Worm (Caenorhabditis elegans) whole organism, L1 larva: ENCODE measurements around the gene odd-2.

Experiments used
- C34B4.2 ChIP-seq: sonication (generic microtip); optimal IDR thresholded peaks from 2 replicates; lab custom pipeline; 2017; ENCODE audit warnings: mild to moderate bottlenecking, missing genetic modification characterization, missing compliant biosample characterization
- aha-1 ChIP-seq: fragments of 150-350 bp; optimal IDR thresholded peaks from 2 replicates; lab custom pipeline; 2014; ENCODE audit warnings: missing biosample characterization, missing genetic modification characterization
- alr-1 ChIP-seq: fragments of 200-800 bp; sonication (Bioruptor generic); optimal IDR thresholded peaks from 2 replicates; lab custom pipeline; 2018; ENCODE audit warnings: borderline replicate concordance, mild to moderate bottlenecking, missing genetic modification characterization, missing compliant biosample characterization
- ama-1 ChIP-seq: fragments of 150-350 bp; optimal IDR thresholded peaks from 2 replicates; lab custom pipeline; 2014
- blmp-1 ChIP-seq: fragments of 150-350 bp; optimal IDR thresholded peaks from 2 replicates; lab custom pipeline; 2014; ENCODE audit warnings: missing biosample characterization, missing genetic modification characterization
- ces-1 ChIP-seq: fragments of 150-350 bp; optimal IDR thresholded peaks from 2 replicates; lab custom pipeline; 2014; ENCODE audit warnings: missing biosample characterization, missing genetic modification reagents, missing genetic modification characterization
- dpl-1 ChIP-seq, 3 experiments: fragments of 150-350 bp in 2 of 3; sonication (generic microtip) in 1 of 3; optimal IDR thresholded peaks; 2 replicates each; lab custom pipeline; 2014 to 2017; ENCODE audit warnings: missing biosample characterization in 3 of 3, missing genetic modification characterization in 3 of 3, missing genetic modification reagents in 3 of 3
- dsc-1 ChIP-seq: sonication (generic microtip); optimal IDR thresholded peaks from 2 replicates; lab custom pipeline; 2016; ENCODE audit warnings: mild to moderate bottlenecking, missing genetic modification characterization, missing compliant biosample characterization
- efl-3 ChIP-seq: fragments of 200-800 bp; sonication (Bioruptor generic); optimal IDR thresholded peaks from 2 replicates; lab custom pipeline; 2018; ENCODE audit warnings: mild to moderate bottlenecking, missing genetic modification characterization, missing compliant biosample characterization
- egl-13 ChIP-seq: sonication (generic microtip); optimal IDR thresholded peaks from 2 replicates; lab custom pipeline; 2016; ENCODE audit warnings: missing genotype, missing genetic modification reagents, missing genetic modification characterization, missing compliant biosample characterization
- egl-27 ChIP-seq, 2 experiments: fragments of 150-350 bp in 1 of 2; sonication (generic microtip); optimal IDR thresholded peaks; 3 replicates each; lab custom pipeline; 2017 to 2018; ENCODE audit warnings: missing biosample characterization in 2 of 2, missing genetic modification characterization in 2 of 2, missing genetic modification reagents in 2 of 2
- elt-3 ChIP-seq, 6 experiments: fragments of 150-350 bp in 1 of 6; sonication (generic microtip); optimal IDR thresholded peaks; 2 replicates each; lab custom pipeline; 2017 to 2018; ENCODE audit warnings: missing biosample characterization in 6 of 6, missing genetic modification characterization in 6 of 6, inconsistent platforms in 1 of 6
- ets-5 ChIP-seq: fragments of 200-800 bp; sonication (Bioruptor generic); IDR thresholded peaks from 2 replicates; pipeline ENCODE4 v1.3.6; 2022; ENCODE audit warnings: missing genetic modification characterization, missing compliant biosample characterization
- fkh-10 ChIP-seq: sonication (generic microtip); optimal IDR thresholded peaks from 2 replicates; lab custom pipeline; 2017; ENCODE audit warnings: missing biosample characterization, missing genetic modification reagents, missing genetic modification characterization
- fos-1 ChIP-seq: fragments of 150-350 bp; optimal IDR thresholded peaks from 2 replicates; lab custom pipeline; 2014; ENCODE audit warnings: missing biosample characterization, missing genetic modification characterization
- grh-1 ChIP-seq: fragments of 200-800 bp; sonication (Bioruptor generic); IDR thresholded peaks from 2 replicates; pipeline ENCODE4 v1.3.6; 2022; ENCODE audit warnings: missing genetic modification reagents, missing genetic modification characterization, missing compliant biosample characterization
- hlh-4 ChIP-seq: sonication (generic microtip); optimal IDR thresholded peaks from 2 replicates; lab custom pipeline; 2016; ENCODE audit warnings: mild to moderate bottlenecking, missing genetic modification characterization, missing compliant biosample characterization
- hpl-2 ChIP-seq: fragments of 150-350 bp; optimal IDR thresholded peaks from 2 replicates; lab custom pipeline; 2014; ENCODE audit warnings: missing biosample characterization, missing genetic modification reagents, missing genetic modification characterization
- irx-1 ChIP-seq: sonication (generic microtip); optimal IDR thresholded peaks from 2 replicates; lab custom pipeline; 2016; ENCODE audit warnings: missing genetic modification characterization, missing compliant biosample characterization
- jun-1 ChIP-seq: fragments of 150-350 bp; optimal IDR thresholded peaks from 2 replicates; lab custom pipeline; 2014; ENCODE audit warnings: missing biosample characterization, missing genetic modification reagents, missing genetic modification characterization
- lin-14 ChIP-seq: fragments of 200-800 bp; sonication (Bioruptor generic); optimal IDR thresholded peaks from 2 replicates; lab custom pipeline; 2018; ENCODE audit warnings: mild to moderate bottlenecking, missing genetic modification characterization, moderate library complexity, missing compliant biosample characterization
- lin-15B ChIP-seq: fragments of 150-350 bp; sonication (generic microtip); optimal IDR thresholded peaks from 3 replicates; lab custom pipeline; 2014; ENCODE audit warnings: missing biosample characterization, missing genetic modification characterization
- lin-35 ChIP-seq, 2 experiments: fragments of 150-350 bp; optimal IDR thresholded peaks; 2 replicates each; lab custom pipeline; 2014; ENCODE audit warnings: missing biosample characterization in 2 of 2, missing genetic modification characterization in 2 of 2, missing genetic modification reagents in 2 of 2
- lin-39 ChIP-seq: fragments of 150-350 bp; optimal IDR thresholded peaks from 2 replicates; lab custom pipeline; 2014; ENCODE audit warnings: missing biosample characterization, missing genetic modification reagents, missing genetic modification characterization
- lsy-2 ChIP-seq, 2 experiments: fragments of 150-350 bp; optimal IDR thresholded peaks; 2 replicates each; lab custom pipeline; 2014; ENCODE audit warnings: missing biosample characterization in 2 of 2, missing genetic modification characterization in 2 of 2
- mab-9 ChIP-seq: fragments of 200-800 bp; sonication (Bioruptor generic); IDR thresholded peaks from 2 replicates; pipeline ENCODE4 v1.3.6; 2022; ENCODE audit warnings: missing genetic modification reagents, missing genetic modification characterization, missing compliant biosample characterization
- mdl-1 ChIP-seq, 2 experiments: fragments of 150-350 bp; optimal IDR thresholded peaks; 2 replicates each; lab custom pipeline; 2014 to 2017; ENCODE audit warnings: missing biosample characterization in 2 of 2, missing genetic modification characterization in 2 of 2, inconsistent platforms in 1 of 2
- mef-2 ChIP-seq: fragments of 150-350 bp; optimal IDR thresholded peaks from 2 replicates; lab custom pipeline; 2014; ENCODE audit warnings: missing biosample characterization, missing genetic modification characterization
- nhr-12 ChIP-seq: sonication (generic microtip); optimal IDR thresholded peaks from 2 replicates; lab custom pipeline; 2017; ENCODE audit warnings: missing biosample characterization, missing genetic modification characterization
- nhr-19 ChIP-seq: fragments of 200-800 bp; sonication (Bioruptor generic); conservative IDR thresholded peaks from 2 replicates; pipeline ENCODE4 v1.3.6; 2022; ENCODE audit warnings: missing genetic modification characterization, missing compliant biosample characterization
- nhr-20 ChIP-seq: sonication (generic microtip); optimal IDR thresholded peaks from 2 replicates; lab custom pipeline; 2016; ENCODE audit warnings: mild to moderate bottlenecking, missing genetic modification characterization, missing compliant biosample characterization
- nhr-237 ChIP-seq: fragments of 150-350 bp; optimal IDR thresholded peaks from 2 replicates; lab custom pipeline; 2014; ENCODE audit warnings: missing biosample characterization, missing genetic modification characterization
- nhr-28 ChIP-seq: fragments of 150-350 bp; optimal IDR thresholded peaks from 2 replicates; lab custom pipeline; 2014; ENCODE audit warnings: missing biosample characterization, missing genetic modification characterization
- nhr-47 ChIP-seq: sonication (generic microtip); optimal IDR thresholded peaks from 2 replicates; lab custom pipeline; 2016; ENCODE audit warnings: mild to moderate bottlenecking, missing genetic modification characterization, moderate library complexity, missing compliant biosample characterization
- nhr-76 ChIP-seq: sonication (generic microtip); optimal IDR thresholded peaks from 2 replicates; lab custom pipeline; 2017; ENCODE audit warnings: missing biosample characterization, missing genetic modification characterization
- nhr-77 ChIP-seq: fragments of 150-350 bp; optimal IDR thresholded peaks from 2 replicates; lab custom pipeline; 2014; ENCODE audit warnings: missing biosample characterization, missing genetic modification characterization
- nhr-84 ChIP-seq: sonication (generic microtip); optimal IDR thresholded peaks from 2 replicates; lab custom pipeline; 2017; ENCODE audit warnings: missing biosample characterization, missing genetic modification characterization
- nhr-85 ChIP-seq: sonication (generic microtip); peaks from one replicate; lab custom pipeline; 2016; ENCODE audit warnings: missing genetic modification characterization, inconsistent platforms, missing compliant biosample characterization
- nhr-90 ChIP-seq: sonication (generic microtip); optimal IDR thresholded peaks from 2 replicates; lab custom pipeline; 2016; ENCODE audit warnings: mild to moderate bottlenecking, missing genetic modification characterization, missing compliant biosample characterization; ENCODE audit not compliant: poor library complexity
- pqm-1 ChIP-seq: sonication (generic microtip); optimal IDR thresholded peaks from 3 replicates; lab custom pipeline; 2017; ENCODE audit warnings: missing biosample characterization, missing genetic modification characterization
- rnt-1 ChIP-seq: sonication (generic microtip); optimal IDR thresholded peaks from 2 replicates; lab custom pipeline; 2016; ENCODE audit warnings: mild to moderate bottlenecking, missing genetic modification characterization, moderate library complexity, missing compliant biosample characterization
- sup-37 ChIP-seq: fragments of 200-800 bp; sonication (Bioruptor generic); optimal IDR thresholded peaks from 2 replicates; lab custom pipeline; 2018; ENCODE audit warnings: mild to moderate bottlenecking, missing genetic modification characterization, missing compliant biosample characterization
- unc-130 ChIP-seq: fragments of 150-350 bp; optimal IDR thresholded peaks from 2 replicates; lab custom pipeline; 2017; ENCODE audit warnings: missing biosample characterization, missing genetic modification characterization, inconsistent platforms
- unc-62 ChIP-seq: fragments of 150-350 bp; optimal IDR thresholded peaks from 2 replicates; lab custom pipeline; 2014; ENCODE audit warnings: missing biosample characterization, missing genetic modification reagents, missing genetic modification characterization
- unc-86 ChIP-seq: sonication (generic microtip); optimal IDR thresholded peaks from 2 replicates; lab custom pipeline; 2016; ENCODE audit warnings: missing genetic modification characterization, missing compliant biosample characterization
- vab-15 ChIP-seq: sonication (generic microtip); optimal IDR thresholded peaks from 2 replicates; lab custom pipeline; 2017; ENCODE audit warnings: missing genotype, mild to moderate bottlenecking, missing genetic modification characterization, missing compliant biosample characterization
- zip-4 ChIP-seq: fragments of 200-800 bp; sonication (Bioruptor generic); optimal IDR thresholded peaks from 2 replicates; lab custom pipeline; 2018; ENCODE audit warnings: mild to moderate bottlenecking, missing genetic modification characterization, moderate library complexity, missing compliant biosample characterization
- ztf-11 ChIP-seq, 2 experiments: sonication (generic microtip); optimal IDR thresholded peaks; 2 replicates each; lab custom pipeline; 2016 to 2017; ENCODE audit warnings: missing genetic modification characterization in 2 of 2, missing biosample characterization in 1 of 2, missing compliant biosample characterization in 1 of 2

The odd-2 gene

ce11 chrX:6160427-6160826, at the start of gene odd-2:
odd-2 (minus strand) TSS chrX:6160527.
- TF ChIP-seq mab-9 (GFP tag; lab: Robert Waterston, UW) (no peak), vab-15 (tag; lab: Kevin White, UChicago) (no peak), fos-1 (tag; lab: Kevin White, UChicago) (no peak), rnt-1 (no peak), C34B4.2 (tag; lab: Kevin White, UChicago) (no peak), jun-1 (tag; lab: Kevin White, UChicago) (no peak), unc-86 (no peak), nhr-77 (tag; lab: Kevin White, UChicago) (no peak), egl-27 (tag; optimal IDR thresholded peaks at IDR 0.05; lab: Kevin White, UChicago) (no peak), sup-37 (no peak), nhr-85 (tag; lab: Kevin White, UChicago) (no peak), fkh-10 (GFP tag; lab: Kevin White, UChicago) (no peak), nhr-19 (GFP tag; lab: Robert Waterston, UW) (no peak), ama-1 (lab: Kevin White, UChicago) (no peak), unc-130 (tag; lab: Kevin White, UChicago) (no peak), nhr-20 (tag; lab: Kevin White, UChicago) (no peak), hpl-2 (GFP tag; lab: Kevin White, UChicago) (no peak), lin-14 (GFP tag; lab: Kevin White, UChicago) (no peak), aha-1 (no peak)

ce11 chrX:6208463-6208862, 48.1 kb upstream of the odd-2 start, which contains the start of gene C14F11.7:
C14F11.7 (minus strand) TSS chrX:6208563.
- TF ChIP-seq C34B4.2 (tag; lab: Kevin White, UChicago) = no peak

- TF ChIP-seq jun-1 (tag; lab: Kevin White, UChicago) = peak; percentile 66
- TF ChIP-seq fos-1 (tag; lab: Kevin White, UChicago) = peak; percentile 67
- peak; percentile 59 for TF ChIP-seq grh-1
- TF ChIP-seq lin-15B = peak; percentile 17
- TF ChIP-seq ztf-11 (tag; optimal IDR thresholded peaks at IDR 0.05; lab: Kevin White, UChicago) = peak in 1 of 2 experiments; percentile 86
- no peak for TF ChIP-seq nhr-84 (tag; lab: Kevin White, UChicago)
- no peak for TF ChIP-seq hlh-4 (tag; lab: Kevin White, UChicago)
- peak; percentile 85 for TF ChIP-seq mab-9 (GFP tag; lab: Robert Waterston, UW)
- peak in 1 of 2 experiments; percentile 87 for TF ChIP-seq mdl-1 (tag; optimal IDR thresholded peaks at IDR 0.05; lab: Kevin White, UChicago)
- TF ChIP-seq nhr-28 (tag; lab: Kevin White, UChicago) = no peak
- no peak for TF ChIP-seq alr-1
- no peak for TF ChIP-seq pqm-1 (tag; lab: Kevin White, UChicago)
- no peak for TF ChIP-seq nhr-237 (tag; lab: Kevin White, UChicago)
- peak; percentile 94 for TF ChIP-seq nhr-47 (tag; lab: Kevin White, UChicago)
- TF ChIP-seq lin-35 (GFP tag; optimal IDR thresholded peaks at IDR 0.05; lab: Kevin White, UChicago) = peak; percentile 69 to 85
- TF ChIP-seq nhr-19 (GFP tag; lab: Robert Waterston, UW) = peak; percentile 88
- TF ChIP-seq ces-1 = no peak
- TF ChIP-seq dsc-1 = peak; percentile 92
- TF ChIP-seq egl-13 (tag; lab: Kevin White, UChicago) = peak; percentile 92
- TF ChIP-seq nhr-90 (tag; lab: Kevin White, UChicago) = peak; percentile 93
- peak; percentile 62 for TF ChIP-seq blmp-1 (tag; lab: Kevin White, UChicago)
- no peak for TF ChIP-seq unc-62
- TF ChIP-seq ets-5 (GFP tag; lab: Robert Waterston, UW) = no peak
- peak in 3 of 6 experiments; percentile 10 to 61 (median 60) for TF ChIP-seq elt-3 (tag; optimal IDR thresholded peaks at IDR 0.05; lab: Kevin White, UChicago)
- TF ChIP-seq efl-3 (GFP tag; lab: Kevin White, UChicago) = no peak
- TF ChIP-seq nhr-12 (tag; lab: Kevin White, UChicago) = no peak
- TF ChIP-seq mef-2 = peak; percentile 22
- peak; percentile 79 to 88 for TF ChIP-seq lsy-2 (tag; optimal IDR thresholded peaks at IDR 0.05; lab: Kevin White, UChicago)
- TF ChIP-seq dpl-1 (GFP tag; optimal IDR thresholded peaks at IDR 0.05; lab: Kevin White, UChicago) = peak in 2 of 3 experiments; percentile 44 to 45
- TF ChIP-seq nhr-76 (tag; lab: Kevin White, UChicago) = peak; percentile 67
- TF ChIP-seq hpl-2 (GFP tag; lab: Kevin White, UChicago) = peak; percentile 89
- peak; percentile 93 for TF ChIP-seq nhr-20 (tag; lab: Kevin White, UChicago)
- peak; percentile 88 for TF ChIP-seq irx-1 (tag; lab: Kevin White, UChicago)
- TF ChIP-seq zip-4 (GFP tag; lab: Kevin White, UChicago) = peak; percentile 63
- TF ChIP-seq unc-86 = peak; percentile 83
- TF ChIP-seq lin-39 (tag; lab: Kevin White, UChicago) = peak; percentile 72
Observed at ce11 chrX:6207687-6208088, 47.4 kb upstream of the odd-2 start, which contains the start of gene T13C5.6. T13C5.6 (minus strand) TSS chrX:6207687.
